Worm (Caenorhabditis elegans): ENCODE data around the gene rga-1.

DNA sequence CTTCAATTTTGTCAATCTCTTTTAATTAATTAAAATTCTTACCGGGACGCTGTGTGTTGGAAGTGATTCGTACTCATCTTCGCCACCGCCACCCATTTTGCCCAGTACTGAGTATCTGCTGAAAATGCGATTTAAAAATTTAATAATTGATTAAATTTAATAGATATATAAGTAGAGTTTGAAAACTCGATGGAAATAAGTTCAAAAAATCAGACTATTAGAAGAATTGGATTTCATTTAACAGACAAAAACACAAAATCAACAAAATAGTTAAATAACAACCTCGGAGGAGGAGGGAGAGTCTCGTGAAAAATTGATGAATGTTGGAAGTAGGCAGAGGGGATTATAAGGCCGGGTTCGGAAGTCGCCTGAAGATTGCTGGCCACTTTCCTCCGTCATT is 7.2 kb downstream of the rga-1 start, which contains the start of gene mfn-1:
- TF ChIP-seq ama-1 (optimal IDR thresholded peaks at IDR 0.05), result no peak
- TF ChIP-seq B0310.2 (tag; optimal IDR thresholded peaks at IDR 0.05), result no peak
- TF ChIP-seq flt-1 (GFP tag; IDR thresholded peaks at IDR 0.05), result no peak
- TF ChIP-seq tra-4 (tag; optimal IDR thresholded peaks at IDR 0.05), result no peak

Measured in whole organism, early embryonic.